Worm (Caenorhabditis elegans) whole organism, L1 larva: ENCODE data around the gene Y38F2AR.10.

Experiments used
- C04F5.9 ChIP-seq: sonication (generic microtip); optimal IDR thresholded peaks from 2 replicates; lab custom pipeline; 2016; ENCODE audit warnings: missing genetic modification characterization, missing compliant biosample characterization
- C34B4.2 ChIP-seq: sonication (generic microtip); optimal IDR thresholded peaks from 2 replicates; lab custom pipeline; 2017; ENCODE audit warnings: mild to moderate bottlenecking, missing genetic modification characterization, missing compliant biosample characterization
- blmp-1 ChIP-seq: fragments of 150-350 bp; optimal IDR thresholded peaks from 2 replicates; lab custom pipeline; 2014; ENCODE audit warnings: missing biosample characterization, missing genetic modification characterization
- ceh-63 ChIP-seq: fragments of 200-800 bp; sonication (Bioruptor generic); optimal IDR thresholded peaks from 2 replicates; lab custom pipeline; 2018; ENCODE audit warnings: mild to moderate bottlenecking, missing genetic modification characterization, missing compliant biosample characterization
- ceh-8 ChIP-seq: fragments of 200-800 bp; sonication (Bioruptor generic); optimal IDR thresholded peaks from 2 replicates; lab custom pipeline; 2018; ENCODE audit warnings: mild to moderate bottlenecking, missing genetic modification characterization, moderate library complexity, missing compliant biosample characterization
- ceh-82 ChIP-seq, 3 experiments: fragments of 150-350 bp in 1 of 3; sonication (generic microtip) in 2 of 3; optimal IDR thresholded peaks; 2 replicates each; lab custom pipeline; 2014 to 2017; ENCODE audit warnings: missing biosample characterization in 3 of 3, missing genetic modification characterization in 3 of 3
- dpl-1 ChIP-seq, 3 experiments: fragments of 150-350 bp in 2 of 3; sonication (generic microtip) in 1 of 3; optimal IDR thresholded peaks; 2 replicates each; lab custom pipeline; 2014 to 2017; ENCODE audit warnings: missing biosample characterization in 3 of 3, missing genetic modification characterization in 3 of 3, missing genetic modification reagents in 3 of 3
- efl-1 ChIP-seq, 4 experiments: fragments of 150-350 bp; optimal IDR thresholded peaks in 3 of 4; peaks in 1 of 4; 1 replicate in 1 of 4; 2 replicates in 3 of 4; lab custom pipeline; 2014; ENCODE audit warnings: missing biosample characterization in 2 of 4, missing genetic modification characterization in 2 of 4, missing genetic modification reagents in 2 of 4
- egl-13 ChIP-seq: sonication (generic microtip); optimal IDR thresholded peaks from 2 replicates; lab custom pipeline; 2016; ENCODE audit warnings: missing genotype, missing genetic modification reagents, missing genetic modification characterization, missing compliant biosample characterization
- hlh-17 ChIP-seq: fragments of 200-800 bp; sonication (Bioruptor generic); optimal IDR thresholded peaks from 2 replicates; lab custom pipeline; 2018; ENCODE audit warnings: missing genetic modification characterization, mild to moderate bottlenecking, missing compliant biosample characterization, moderate library complexity, borderline replicate concordance
- hlh-4 ChIP-seq: sonication (generic microtip); optimal IDR thresholded peaks from 2 replicates; lab custom pipeline; 2016; ENCODE audit warnings: mild to moderate bottlenecking, missing genetic modification characterization, missing compliant biosample characterization
- irx-1 ChIP-seq: sonication (generic microtip); optimal IDR thresholded peaks from 2 replicates; lab custom pipeline; 2016; ENCODE audit warnings: missing genetic modification characterization, missing compliant biosample characterization
- jun-1 ChIP-seq: fragments of 150-350 bp; optimal IDR thresholded peaks from 2 replicates; lab custom pipeline; 2014; ENCODE audit warnings: missing biosample characterization, missing genetic modification reagents, missing genetic modification characterization
- lin-13 ChIP-seq: fragments of 150-350 bp; optimal IDR thresholded peaks from 2 replicates; lab custom pipeline; 2014; ENCODE audit warnings: missing biosample characterization, missing genetic modification reagents, missing genetic modification characterization
- lin-39 ChIP-seq: fragments of 150-350 bp; optimal IDR thresholded peaks from 2 replicates; lab custom pipeline; 2014; ENCODE audit warnings: missing biosample characterization, missing genetic modification reagents, missing genetic modification characterization
- lir-3 ChIP-seq: sonication (generic microtip); optimal IDR thresholded peaks from 2 replicates; lab custom pipeline; 2016; ENCODE audit warnings: mild to moderate bottlenecking, missing genetic modification characterization, moderate library complexity, missing compliant biosample characterization; ENCODE audit not compliant: poor library complexity
- mab-9 ChIP-seq: fragments of 200-800 bp; sonication (Bioruptor generic); IDR thresholded peaks from 2 replicates; pipeline ENCODE4 v1.3.6; 2022; ENCODE audit warnings: missing genetic modification reagents, missing genetic modification characterization, missing compliant biosample characterization
- mef-2 ChIP-seq: fragments of 150-350 bp; optimal IDR thresholded peaks from 2 replicates; lab custom pipeline; 2014; ENCODE audit warnings: missing biosample characterization, missing genetic modification characterization
- nhr-19 ChIP-seq: fragments of 200-800 bp; sonication (Bioruptor generic); conservative IDR thresholded peaks from 2 replicates; pipeline ENCODE4 v1.3.6; 2022; ENCODE audit warnings: missing genetic modification characterization, missing compliant biosample characterization
- nhr-20 ChIP-seq: sonication (generic microtip); optimal IDR thresholded peaks from 2 replicates; lab custom pipeline; 2016; ENCODE audit warnings: mild to moderate bottlenecking, missing genetic modification characterization, missing compliant biosample characterization
- nhr-47 ChIP-seq: sonication (generic microtip); optimal IDR thresholded peaks from 2 replicates; lab custom pipeline; 2016; ENCODE audit warnings: mild to moderate bottlenecking, missing genetic modification characterization, moderate library complexity, missing compliant biosample characterization
- nhr-77 ChIP-seq: fragments of 150-350 bp; optimal IDR thresholded peaks from 2 replicates; lab custom pipeline; 2014; ENCODE audit warnings: missing biosample characterization, missing genetic modification characterization
- nhr-84 ChIP-seq: sonication (generic microtip); optimal IDR thresholded peaks from 2 replicates; lab custom pipeline; 2017; ENCODE audit warnings: missing biosample characterization, missing genetic modification characterization
- nhr-90 ChIP-seq: sonication (generic microtip); optimal IDR thresholded peaks from 2 replicates; lab custom pipeline; 2016; ENCODE audit warnings: mild to moderate bottlenecking, missing genetic modification characterization, missing compliant biosample characterization; ENCODE audit not compliant: poor library complexity
- pax-3 ChIP-seq: fragments of 200-800 bp; sonication (Bioruptor generic); optimal IDR thresholded peaks from 2 replicates; lab custom pipeline; 2018; ENCODE audit warnings: mild to moderate bottlenecking, missing genetic modification characterization, moderate library complexity, missing compliant biosample characterization
- rnt-1 ChIP-seq: sonication (generic microtip); optimal IDR thresholded peaks from 2 replicates; lab custom pipeline; 2016; ENCODE audit warnings: mild to moderate bottlenecking, missing genetic modification characterization, moderate library complexity, missing compliant biosample characterization
- skn-1 ChIP-seq: fragments of 150-350 bp; optimal IDR thresholded peaks from 2 replicates; lab custom pipeline; 2014; ENCODE audit warnings: missing biosample characterization, missing genetic modification characterization
- snu-23 ChIP-seq: sonication (generic microtip); optimal IDR thresholded peaks from 2 replicates; lab custom pipeline; 2016; ENCODE audit warnings: missing genetic modification characterization, missing compliant biosample characterization
- sox-4 ChIP-seq: sonication (generic microtip); optimal IDR thresholded peaks from 2 replicates; lab custom pipeline; 2016; ENCODE audit warnings: missing genetic modification characterization, missing compliant biosample characterization
- sptf-1 ChIP-seq: fragments of 150-350 bp; optimal IDR thresholded peaks from 2 replicates; lab custom pipeline; 2014; ENCODE audit warnings: missing biosample characterization, missing genetic modification characterization
- sup-37 ChIP-seq: fragments of 200-800 bp; sonication (Bioruptor generic); optimal IDR thresholded peaks from 2 replicates; lab custom pipeline; 2018; ENCODE audit warnings: mild to moderate bottlenecking, missing genetic modification characterization, missing compliant biosample characterization
- swsn-7 ChIP-seq: sonication (generic microtip); optimal IDR thresholded peaks from 2 replicates; lab custom pipeline; 2016; ENCODE audit warnings: missing genetic modification characterization, missing compliant biosample characterization
- tbx-2 ChIP-seq: sonication (generic microtip); optimal IDR thresholded peaks from 2 replicates; lab custom pipeline; 2016; ENCODE audit warnings: missing genetic modification characterization, missing compliant biosample characterization
- tlp-1 ChIP-seq: fragments of 150-350 bp; optimal IDR thresholded peaks from 2 replicates; lab custom pipeline; 2014; ENCODE audit warnings: missing biosample characterization, missing genetic modification characterization
- unc-130 ChIP-seq: fragments of 150-350 bp; optimal IDR thresholded peaks from 2 replicates; lab custom pipeline; 2017; ENCODE audit warnings: missing biosample characterization, missing genetic modification characterization, inconsistent platforms
- unc-30 ChIP-seq: sonication (generic microtip); optimal IDR thresholded peaks from 2 replicates; lab custom pipeline; 2017; ENCODE audit warnings: missing biosample characterization, missing genetic modification characterization
- unc-62 ChIP-seq: fragments of 150-350 bp; optimal IDR thresholded peaks from 2 replicates; lab custom pipeline; 2014; ENCODE audit warnings: missing biosample characterization, missing genetic modification reagents, missing genetic modification characterization
- vab-15 ChIP-seq: sonication (generic microtip); optimal IDR thresholded peaks from 2 replicates; lab custom pipeline; 2017; ENCODE audit warnings: missing genotype, mild to moderate bottlenecking, missing genetic modification characterization, missing compliant biosample characterization
- xbp-1 ChIP-seq: sonication (generic microtip); optimal IDR thresholded peaks from 2 replicates; lab custom pipeline; 2016; ENCODE audit warnings: missing genetic modification characterization, missing compliant biosample characterization
- zag-1 ChIP-seq: fragments of 150-350 bp; optimal IDR thresholded peaks from 2 replicates; lab custom pipeline; 2014; ENCODE audit warnings: missing biosample characterization, missing genetic modification characterization

Y38F2AR.10 gene

ce11 chrIV:2399420-2399819 is at the start of gene Y38F2AR.10:
Y38F2AR.10 (minus strand) TSS chrIV:2399520.
- TF ChIP-seq hlh-17 (GFP tag; lab: Kevin White, UChicago) (no peak), blmp-1 (no peak), zag-1 (tag; lab: Kevin White, UChicago) (no peak), nhr-77 (tag; lab: Kevin White, UChicago) (no peak), sup-37 (no peak), lin-39 (tag; lab: Kevin White, UChicago) (no peak), lir-3 (tag; lab: Kevin White, UChicago) (no peak), C04F5.9 (tag; lab: Kevin White, UChicago) (no peak), rnt-1 (tag; lab: Kevin White, UChicago) (no peak), unc-62 (GFP tag; lab: Kevin White, UChicago) (no peak), snu-23 (GFP tag; lab: Kevin White, UChicago) (no peak), swsn-7 (tag; lab: Kevin White, UChicago) (no peak), sptf-1 (tag; lab: Kevin White, UChicago) (no peak), xbp-1 (no peak), mef-2 (tag; lab: Kevin White, UChicago) (no peak), ceh-8 (GFP tag; lab: Kevin White, UChicago) (no peak), nhr-19 (GFP tag; lab: Robert Waterston, UW) (no peak)

- no peak for TF ChIP-seq pax-3 (tag; lab: Kevin White, UChicago)
- TF ChIP-seq nhr-84 (tag; lab: Kevin White, UChicago) = no peak
- no peak for TF ChIP-seq tbx-2 (tag; lab: Kevin White, UChicago)
- no peak for TF ChIP-seq tlp-1 (tag; lab: Kevin White, UChicago)
- TF ChIP-seq vab-15 (tag; lab: Kevin White, UChicago) = no peak
- TF ChIP-seq jun-1 (tag; lab: Kevin White, UChicago) = no peak
- no peak for TF ChIP-seq efl-1 (optimal IDR thresholded peaks at IDR 0.05; lab: Kevin White, UChicago)
- no peak for TF ChIP-seq efl-1 (GFP tag; optimal IDR thresholded peaks at IDR 0.05 in 1 of 2; lab: Kevin White, UChicago)
- TF ChIP-seq C34B4.2 (tag; lab: Kevin White, UChicago) = no peak
- no peak for TF ChIP-seq egl-13 (tag; lab: Kevin White, UChicago)
- no peak for TF ChIP-seq lin-13 (GFP tag; lab: Kevin White, UChicago)
- no peak for TF ChIP-seq ceh-63 (GFP tag; lab: Kevin White, UChicago)
- TF ChIP-seq hlh-4 (tag; lab: Kevin White, UChicago) = no peak
- no peak for TF ChIP-seq mab-9 (GFP tag; lab: Robert Waterston, UW)
- TF ChIP-seq sox-4 (tag; lab: Kevin White, UChicago) = no peak
- TF ChIP-seq skn-1 (tag; lab: Kevin White, UChicago) = no peak
- TF ChIP-seq nhr-47 (tag; lab: Kevin White, UChicago) = no peak
- TF ChIP-seq nhr-19 (GFP tag; lab: Robert Waterston, UW) = no peak
- TF ChIP-seq dpl-1 (GFP tag; optimal IDR thresholded peaks at IDR 0.05; lab: Kevin White, UChicago) = no peak
- TF ChIP-seq nhr-20 (tag; lab: Kevin White, UChicago) = no peak
- no peak for TF ChIP-seq unc-130 (tag; lab: Kevin White, UChicago)
- TF ChIP-seq, all 84 proteins: peak for 0
Observed at ce11 chrIV:2434366-2434765, 35.0 kb upstream of the Y38F2AR.10 start.

- TF ChIP-seq tbx-2 (tag; lab: Kevin White, UChicago) (no peak), lin-13 (GFP tag; lab: Kevin White, UChicago) (no peak), ceh-82 (tag; optimal IDR thresholded peaks at IDR 0.05; lab: Kevin White, UChicago) (no peak), irx-1 (tag; lab: Kevin White, UChicago) (no peak), nhr-77 (tag; lab: Kevin White, UChicago) (no peak), skn-1 (tag; lab: Kevin White, UChicago) (no peak), unc-30 (tag; lab: Kevin White, UChicago) (no peak), unc-130 (tag; lab: Kevin White, UChicago) (no peak), C34B4.2 (tag; lab: Kevin White, UChicago) (no peak), nhr-90 (tag; lab: Kevin White, UChicago) (no peak), zag-1 (tag; lab: Kevin White, UChicago) (no peak), hlh-17 (GFP tag; lab: Kevin White, UChicago) (no peak)
Observed at ce11 chrIV:2432693-2433092, 33.4 kb upstream of the Y38F2AR.10 start, which contains the start of gene C45G7.4. C45G7.4 (plus strand) TSS chrIV:2432993.
